Worm (Caenorhabditis elegans): Measurements from ENCODE around the gene acs-22.

- TF ChIP-seq ceh-82 (tag; optimal IDR thresholded peaks at IDR 0.05) (no peak), nhr-11 (tag; optimal IDR thresholded peaks at IDR 0.05) (no peak), nhr-76 (tag; optimal IDR thresholded peaks at IDR 0.05) (no peak), pqm-1 (tag; optimal IDR thresholded peaks at IDR 0.05) (no peak), egl-27 (tag; optimal IDR thresholded peaks at IDR 0.05) (no peak), mdl-1 (tag; optimal IDR thresholded peaks at IDR 0.05) (no peak), lin-13 (GFP tag; optimal IDR thresholded peaks at IDR 0.05) (no peak), lin-39 (tag; optimal IDR thresholded peaks at IDR 0.05) (no peak), skn-1 (tag; optimal IDR thresholded peaks at IDR 0.05) (no peak)
These were observed 32.5 kb downstream of the acs-22 start for ce11 chrX:8963469-8963868.
